Worm (Caenorhabditis elegans) whole organism, L3 larva: Measurements from ENCODE around the gene F46C5.1.

Experiments
- R02D3.7 ChIP-seq: fragments of 150-350 bp; optimal IDR thresholded peaks from 2 replicates; lab custom pipeline; 2014; ENCODE audit warnings: missing biosample characterization, missing genetic modification characterization
- ZK546.5 ChIP-seq: sonication (generic microtip); optimal IDR thresholded peaks from 2 replicates; lab custom pipeline; 2017; ENCODE audit warnings: missing biosample characterization, missing genetic modification characterization
- aly-2 ChIP-seq: fragments of 150-350 bp; optimal IDR thresholded peaks from 2 replicates; lab custom pipeline; 2014; ENCODE audit warnings: missing biosample characterization, missing genetic modification characterization
- ama-1 ChIP-seq: fragments of 150-350 bp; optimal IDR thresholded peaks from 2 replicates; lab custom pipeline; 2018
- ceh-16 ChIP-seq: sonication (generic microtip); optimal IDR thresholded peaks from 2 replicates; lab custom pipeline; 2017; ENCODE audit warnings: missing biosample characterization, missing genetic modification characterization
- ceh-28 ChIP-seq: fragments of 150-350 bp; optimal IDR thresholded peaks from 2 replicates; lab custom pipeline; 2014; ENCODE audit warnings: missing biosample characterization, missing genetic modification reagents, missing genetic modification characterization
- daf-12 ChIP-seq: fragments of 150-350 bp; optimal IDR thresholded peaks from 2 replicates; lab custom pipeline; 2014; ENCODE audit warnings: missing biosample characterization, missing genetic modification reagents, missing genetic modification characterization
- elt-1 ChIP-seq: fragments of 150-350 bp; optimal IDR thresholded peaks from 2 replicates; lab custom pipeline; 2014; ENCODE audit warnings: missing biosample characterization, missing genetic modification characterization
- elt-2 ChIP-seq: sonication (generic microtip); optimal IDR thresholded peaks from 2 replicates; lab custom pipeline; 2016; ENCODE audit warnings: missing genetic modification reagents, mild to moderate bottlenecking, missing genetic modification characterization, missing compliant biosample characterization
- eor-1 ChIP-seq, 2 experiments: fragments of 150-350 bp; optimal IDR thresholded peaks; 2 replicates each; lab custom pipeline; 2014 to 2018; ENCODE audit warnings: missing biosample characterization in 2 of 2, missing genetic modification characterization in 2 of 2
- fkh-10 ChIP-seq: sonication (generic microtip); optimal IDR thresholded peaks from 2 replicates; lab custom pipeline; 2017; ENCODE audit warnings: missing biosample characterization, missing genetic modification reagents, missing genetic modification characterization
- jun-1 ChIP-seq: fragments of 150-350 bp; optimal IDR thresholded peaks from 2 replicates; lab custom pipeline; 2014; ENCODE audit warnings: missing biosample characterization, missing genetic modification reagents, missing genetic modification characterization
- lin-39 ChIP-seq: fragments of 150-350 bp; optimal IDR thresholded peaks from 2 replicates; lab custom pipeline; 2018; ENCODE audit warnings: missing biosample characterization, missing genetic modification reagents, missing genetic modification characterization
- lsy-12 ChIP-seq: sonication (generic microtip); optimal IDR thresholded peaks from 2 replicates; lab custom pipeline; 2016; ENCODE audit warnings: mild to moderate bottlenecking, missing genetic modification characterization, missing compliant biosample characterization
- mdl-1 ChIP-seq: fragments of 150-350 bp; optimal IDR thresholded peaks from 2 replicates; lab custom pipeline; 2014; ENCODE audit warnings: missing biosample characterization, missing genetic modification characterization
- mml-1 ChIP-seq: fragments of 150-350 bp; sonication (generic microtip); optimal IDR thresholded peaks from 3 replicates; lab custom pipeline; 2014; ENCODE audit warnings: missing biosample characterization, missing genetic modification characterization
- nfya-1 ChIP-seq: sonication (generic microtip); optimal IDR thresholded peaks from 2 replicates; lab custom pipeline; 2017; ENCODE audit warnings: missing genetic modification characterization, mild to moderate bottlenecking, missing compliant biosample characterization, antibody characterized with exemption, moderate library complexity; ENCODE audit not compliant: insufficient read depth
- nhr-11 ChIP-seq: fragments of 150-350 bp; optimal IDR thresholded peaks from 2 replicates; lab custom pipeline; 2014; ENCODE audit warnings: missing biosample characterization, missing genetic modification characterization
- nhr-23 ChIP-seq: fragments of 150-350 bp; optimal IDR thresholded peaks from 2 replicates; lab custom pipeline; 2014; ENCODE audit warnings: missing biosample characterization, missing genetic modification reagents, missing genetic modification characterization
- nhr-237 ChIP-seq: fragments of 150-350 bp; optimal IDR thresholded peaks from 2 replicates; lab custom pipeline; 2014; ENCODE audit warnings: missing biosample characterization, missing genetic modification characterization
- nhr-25 ChIP-seq: sonication (generic microtip); optimal IDR thresholded peaks from 2 replicates; lab custom pipeline; 2017; ENCODE audit warnings: missing biosample characterization, missing genetic modification characterization
- nhr-43 ChIP-seq: sonication (generic microtip); optimal IDR thresholded peaks from 2 replicates; lab custom pipeline; 2016; ENCODE audit warnings: mild to moderate bottlenecking, missing genetic modification characterization, missing compliant biosample characterization; ENCODE audit not compliant: poor library complexity, severe bottlenecking
- nhr-76 ChIP-seq: fragments of 150-350 bp; sonication (generic microtip); optimal IDR thresholded peaks from 5 replicates; lab custom pipeline; 2014; ENCODE audit warnings: missing biosample characterization, missing genetic modification characterization
- pha-4 ChIP-seq: fragments of 150-350 bp; optimal IDR thresholded peaks from 2 replicates; lab custom pipeline; 2014; ENCODE audit warnings: missing biosample characterization, missing genetic modification reagents, missing genetic modification characterization
- sea-2 ChIP-seq: fragments of 150-350 bp; sonication (generic microtip); optimal IDR thresholded peaks from 4 replicates; lab custom pipeline; 2014; ENCODE audit warnings: missing biosample characterization, missing genetic modification reagents, missing genetic modification characterization
- skn-1 ChIP-seq: fragments of 150-350 bp; optimal IDR thresholded peaks from 2 replicates; lab custom pipeline; 2014; ENCODE audit warnings: missing biosample characterization, missing genetic modification characterization
- snpc-4 ChIP-seq: fragments of 150-350 bp; optimal IDR thresholded peaks from 2 replicates; lab custom pipeline; 2014; ENCODE audit warnings: missing biosample characterization, missing genetic modification characterization
- unc-39 ChIP-seq: sonication (generic microtip); optimal IDR thresholded peaks from 4 replicates; lab custom pipeline; 2017; ENCODE audit warnings: missing biosample characterization, missing genetic modification characterization
- zag-1 ChIP-seq: fragments of 150-350 bp; optimal IDR thresholded peaks from 2 replicates; lab custom pipeline; 2014; ENCODE audit warnings: missing biosample characterization, missing genetic modification characterization
- ztf-11 ChIP-seq: fragments of 150-350 bp; optimal IDR thresholded peaks from 2 replicates; lab custom pipeline; 2014; ENCODE audit warnings: missing biosample characterization, missing genetic modification characterization

F46C5.1 gene

DNA sequence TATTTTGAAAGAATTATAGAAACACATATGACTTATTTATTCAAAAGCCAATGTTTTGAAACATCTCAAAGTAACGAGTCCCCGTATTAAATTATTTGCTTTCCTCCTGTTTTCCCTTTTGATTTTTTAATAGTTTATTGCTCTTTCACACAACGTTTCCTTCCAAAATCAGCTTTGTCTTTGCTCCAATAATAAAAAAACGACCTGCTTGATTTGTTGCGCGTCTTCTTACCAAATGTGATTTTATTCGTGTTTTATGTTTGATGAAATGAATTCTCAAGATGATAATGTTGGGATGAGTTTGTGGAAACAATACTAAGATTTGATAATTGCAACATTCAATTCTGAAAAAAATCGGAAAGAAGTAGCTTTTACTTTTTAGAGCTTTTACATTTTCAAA, 8.6 kb downstream of the F46C5.1 start:
- no peak for TF ChIP-seq nhr-43 (tag; lab: Kevin White, UChicago)
- no peak for TF ChIP-seq unc-39 (tag; lab: Kevin White, UChicago)
- no peak for TF ChIP-seq daf-12 (tag; lab: Kevin White, UChicago)
- TF ChIP-seq aly-2 (tag; lab: Kevin White, UChicago) = no peak
- no peak for TF ChIP-seq nhr-11 (tag; lab: Kevin White, UChicago)
- no peak for TF ChIP-seq ZK546.5 (tag; lab: Kevin White, UChicago)
- no peak for TF ChIP-seq R02D3.7
- TF ChIP-seq pha-4 (tag; lab: Kevin White, UChicago) = no peak
- TF ChIP-seq nhr-76 (tag; lab: Kevin White, UChicago) = no peak
- no peak for TF ChIP-seq fkh-10
- no peak for TF ChIP-seq ceh-16 (tag; lab: Kevin White, UChicago)
- TF ChIP-seq eor-1 (tag; optimal IDR thresholded peaks at IDR 0.05; lab: Kevin White, UChicago) = no peak
- no peak for TF ChIP-seq mml-1 (tag; lab: Kevin White, UChicago)
- no peak for TF ChIP-seq jun-1 (tag; lab: Kevin White, UChicago)
- no peak for TF ChIP-seq zag-1 (tag; lab: Kevin White, UChicago)
- TF ChIP-seq mdl-1 (tag; lab: Kevin White, UChicago) = no peak
- TF ChIP-seq nhr-237 (tag; lab: Kevin White, UChicago) = no peak

DNA sequence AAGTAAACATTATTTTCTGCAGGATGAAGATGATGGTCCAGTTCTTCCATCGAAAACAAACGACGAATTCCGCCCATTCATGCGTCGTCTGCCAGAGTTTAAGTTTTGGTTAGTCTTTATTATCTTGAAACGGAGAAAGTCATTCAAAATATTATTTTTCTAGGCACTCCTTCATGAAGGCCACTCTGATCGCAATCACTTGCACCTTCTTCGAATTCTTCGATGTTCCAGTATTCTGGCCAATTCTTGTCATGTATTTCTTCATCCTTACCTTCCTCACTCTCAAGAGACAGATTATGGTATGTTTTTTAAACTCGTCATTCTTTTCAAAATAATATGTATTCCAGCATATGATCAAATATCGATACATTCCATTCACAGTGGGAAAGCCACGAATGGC, 9.2 kb downstream of the F46C5.1 start:
- TF ChIP-seq lin-39 (tag; lab: Kevin White, UChicago) = peak; percentile 23
- peak; percentile 91 for TF ChIP-seq ama-1
- no peak for TF ChIP-seq ztf-11 (tag; lab: Kevin White, UChicago)
- TF ChIP-seq nhr-43 (tag; lab: Kevin White, UChicago) = peak; percentile 9
- TF ChIP-seq lsy-12 (tag; lab: Kevin White, UChicago) = no peak
- TF ChIP-seq nhr-25 = peak; percentile 3

DNA sequence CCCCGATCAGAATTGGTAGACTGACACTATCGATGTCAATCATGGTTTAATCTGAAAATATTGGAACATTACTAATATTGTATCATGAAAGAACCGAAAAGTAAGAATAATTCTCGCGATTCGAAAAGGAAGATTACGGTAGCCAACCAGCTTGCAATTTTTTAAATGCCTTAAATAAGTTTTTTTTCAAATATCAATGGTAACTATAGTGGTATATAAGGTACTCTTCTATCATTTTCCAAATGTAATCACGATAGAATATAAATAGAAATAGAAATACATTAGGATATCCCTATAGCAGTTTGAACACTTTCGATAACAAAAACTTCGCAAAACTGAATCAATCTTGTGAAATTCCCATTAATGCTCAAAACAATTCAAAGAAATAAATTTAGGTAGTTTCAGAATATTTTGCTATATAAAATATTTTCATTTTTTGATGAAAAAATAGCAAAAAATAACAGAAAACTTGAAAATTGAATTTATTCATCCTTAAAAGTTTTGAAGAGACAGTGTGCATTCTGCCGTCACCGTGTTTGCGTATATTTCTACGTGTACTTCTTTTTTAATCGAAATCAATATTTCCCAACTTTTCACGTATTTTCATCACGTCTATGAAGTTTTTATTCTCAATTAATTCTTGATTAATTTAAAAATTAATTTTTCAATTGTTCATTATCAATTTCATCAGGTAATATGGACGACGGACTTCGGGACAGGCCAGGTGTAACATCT, 10.1 kb downstream of the F46C5.1 start, which contains the start of the genes F46C5.9 and rer-1:
TSS of gene F46C5.9 (minus strand) at position 51 of the 735 bp plus-strand sequence.
TSS of gene rer-1 (plus strand) at position 692 of the 735 bp plus-strand sequence.
- TF ChIP-seq nhr-23 (tag; lab: Kevin White, UChicago) (peak; percentile 7), snpc-4 (tag; lab: Kevin White, UChicago) (no peak), sea-2 (GFP tag; lab: Kevin White, UChicago) (no peak), ama-1 (no peak), pha-4 (tag; lab: Kevin White, UChicago) (peak; percentile 66), aly-2 (tag; lab: Kevin White, UChicago) (no peak), ceh-28 (no peak)

DNA sequence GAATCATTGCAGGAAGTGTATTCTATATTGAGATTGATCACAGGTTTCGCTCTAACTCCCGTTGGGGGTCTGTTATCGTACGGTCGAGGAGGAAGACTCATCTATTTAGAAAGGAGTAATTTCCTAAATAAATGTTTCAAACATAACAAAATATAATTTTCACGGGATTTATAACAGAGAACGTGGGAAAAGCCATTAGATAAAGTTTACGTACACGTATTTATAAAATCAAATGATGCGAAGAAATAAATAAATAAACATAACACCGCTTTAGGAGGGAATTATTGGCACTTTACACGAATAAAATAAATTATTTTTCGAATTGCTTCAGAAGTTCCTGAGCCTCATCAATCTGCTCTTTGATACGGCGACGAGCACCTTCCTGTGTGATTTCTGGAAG, 12.5 kb downstream of the F46C5.1 start, which contains the start of gene F07H5.10:
TSS of gene F07H5.10 (minus strand) at position 101 of the 400 bp plus-strand sequence.
- no peak for TF ChIP-seq skn-1 (tag; lab: Kevin White, UChicago)

DNA sequence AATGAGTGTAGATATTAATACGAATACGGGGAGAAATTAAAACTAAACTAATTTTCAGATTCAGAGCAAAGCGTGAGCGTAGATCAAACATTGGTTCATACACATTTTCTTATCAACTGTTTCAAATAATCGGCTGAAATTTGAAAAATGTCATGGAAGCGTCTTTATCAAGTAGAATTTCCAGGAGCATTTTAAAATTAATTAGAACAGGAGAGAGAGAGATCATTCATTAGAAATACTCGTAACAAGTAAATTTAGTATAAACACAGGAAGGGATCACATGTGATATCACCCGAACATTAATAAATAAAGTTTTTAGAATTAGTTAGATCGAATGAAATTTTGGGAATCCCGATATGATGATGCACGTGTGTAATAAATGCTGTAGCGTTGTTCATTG, 14.1 kb downstream of the F46C5.1 start, which contains the start of gene pho-13:
TSS of gene pho-13 (minus strand) at position 101 of the 400 bp plus-strand sequence.
- TF ChIP-seq R02D3.7 (no peak), elt-2 (tag; lab: Kevin White, UChicago) (peak; percentile 6)

DNA sequence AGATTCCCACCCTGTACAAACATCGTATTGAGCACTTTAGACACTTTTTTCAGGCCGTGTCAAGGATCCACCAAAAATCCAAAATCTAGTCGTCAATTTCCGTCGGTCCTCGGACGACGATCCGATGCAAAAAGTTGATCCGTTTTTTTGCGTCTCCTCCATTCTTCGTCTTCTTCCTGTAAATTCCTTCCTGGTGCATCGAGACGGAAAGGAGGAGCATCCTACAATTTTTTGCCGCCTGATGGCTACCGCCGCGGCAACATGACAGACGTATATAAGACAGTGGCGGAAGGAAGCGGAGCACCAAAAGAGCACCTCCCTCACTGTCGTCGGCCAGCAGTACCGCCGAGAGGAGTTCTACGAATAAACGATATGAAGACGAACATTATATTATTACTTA, 20.2 kb downstream of the F46C5.1 start, which contains the start of gene appg-2:
TSS of gene appg-2 (plus strand) at position 301 of the 400 bp plus-strand sequence.
- TF ChIP-seq elt-1 (tag; lab: Kevin White, UChicago) = no peak
- TF ChIP-seq ceh-28 = no peak
- no peak for TF ChIP-seq nhr-43 (tag; lab: Kevin White, UChicago)
- TF ChIP-seq aly-2 (tag; lab: Kevin White, UChicago) = no peak
- no peak for TF ChIP-seq nhr-11 (tag; lab: Kevin White, UChicago)
- no peak for TF ChIP-seq nhr-237 (tag; lab: Kevin White, UChicago)
- no peak for TF ChIP-seq nfya-1 (tag; lab: Kevin White, UChicago)
- no peak for TF ChIP-seq ceh-16 (tag; lab: Kevin White, UChicago)
